Fruit fly (Drosophila melanogaster) whole organism, pupa: ENCODE data around the gene Eip78C.

Experiments used
- CG9948 ChIP-seq: fragments of 200-800 bp; sonication (Bioruptor generic); optimal IDR thresholded peaks from 2 replicates; lab custom pipeline; 2018; ENCODE audit warnings: missing biosample characterization, mild to moderate bottlenecking, missing genetic modification characterization, moderate library complexity
- Pif1B ChIP-seq: fragments of 200-800 bp; sonication (Bioruptor generic); optimal IDR thresholded peaks from 3 replicates; lab custom pipeline; 2016; ENCODE audit warnings: missing biosample characterization, missing genetic modification characterization
- Snoo ChIP-seq: fragments of 200-800 bp; sonication (Bioruptor generic); optimal IDR thresholded peaks from 3 replicates; lab custom pipeline; 2017; ENCODE audit warnings: missing biosample characterization, mild to moderate bottlenecking, missing genetic modification characterization, inconsistent platforms

DNA sequence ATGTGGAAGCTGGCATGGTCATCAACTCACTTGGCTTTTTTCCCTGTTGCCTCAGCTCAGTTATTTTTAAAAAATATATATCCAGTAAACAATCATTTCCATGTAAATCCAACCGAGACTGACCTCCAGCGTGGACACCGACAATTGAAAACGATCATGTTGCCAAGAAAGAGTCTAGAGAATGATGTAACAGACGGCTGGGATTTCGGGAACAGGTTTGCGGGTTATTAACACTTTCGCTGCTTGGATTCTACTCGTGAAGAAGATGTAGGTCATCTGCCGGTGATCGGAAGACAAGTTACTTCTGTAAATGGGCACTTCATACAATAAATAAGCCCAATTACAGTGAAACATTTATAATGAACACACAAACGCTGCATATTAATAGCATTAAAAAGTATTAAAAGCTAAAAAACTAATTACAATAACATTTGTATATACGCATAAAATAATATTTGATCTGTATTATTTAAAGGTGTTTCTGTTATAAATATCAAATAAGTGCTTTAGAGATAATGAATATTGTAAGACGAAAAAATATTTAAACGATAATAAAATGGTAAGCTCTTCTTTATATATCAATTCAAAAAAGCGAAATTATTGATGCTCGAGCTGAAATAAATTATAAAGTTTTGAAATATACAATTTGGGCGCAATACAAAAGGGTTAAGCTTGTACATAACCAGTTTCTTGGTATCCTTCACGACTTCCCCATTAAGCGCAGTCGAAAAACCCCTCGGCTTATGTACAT, 75.5 kb downstream of the Eip78C start:
- TF ChIP-seq Snoo (no peak), Pif1B (GFP tag; lab: Kevin White, UChicago) (no peak), CG9948 (tag; lab: Kevin White, UChicago) (peak; percentile 8)
